Worm (Caenorhabditis elegans) whole organism, L4 larva: Measurements from ENCODE around the gene txt-18.

ENCODE experiments used
- D1046.2 ChIP-seq: fragments of 200-800 bp; sonication (Bioruptor generic); IDR thresholded peaks from 2 replicates; pipeline ENCODE4 v1.3.6; 2022; ENCODE audit warnings: missing genetic modification characterization, missing compliant biosample characterization
- F37D6.2 ChIP-seq: sonication (generic microtip); optimal IDR thresholded peaks from 2 replicates; lab custom pipeline; 2016; ENCODE audit warnings: mild to moderate bottlenecking, missing genetic modification characterization, missing compliant biosample characterization
- F44E2.7 ChIP-seq: fragments of 200-800 bp; sonication (Bioruptor generic); IDR thresholded peaks from 2 replicates; pipeline ENCODE4 v2.1.2; 2022; ENCODE audit warnings: missing genetic modification characterization, missing compliant biosample characterization
- Y75B8A.6 ChIP-seq: fragments of 200-800 bp; sonication (Bioruptor generic); IDR thresholded peaks from 2 replicates; pipeline ENCODE4 v1.3.6; 2022; ENCODE audit warnings: missing genetic modification reagents, missing genetic modification characterization, missing compliant biosample characterization
- ZK546.5 ChIP-seq, 2 experiments: sonication (generic microtip); optimal IDR thresholded peaks; 2 replicates each; lab custom pipeline; 2017; ENCODE audit warnings: missing biosample characterization in 2 of 2, missing genetic modification characterization in 2 of 2
- aly-2 ChIP-seq: sonication (generic microtip); optimal IDR thresholded peaks from 2 replicates; lab custom pipeline; 2018; ENCODE audit warnings: missing biosample characterization, missing genetic modification characterization
- attf-4 ChIP-seq: sonication (generic microtip); optimal IDR thresholded peaks from 3 replicates; lab custom pipeline; 2017; ENCODE audit warnings: missing biosample characterization, missing genetic modification characterization
- ceh-28 ChIP-seq: fragments of 150-350 bp; optimal IDR thresholded peaks from 2 replicates; lab custom pipeline; 2014; ENCODE audit warnings: missing biosample characterization, missing genetic modification reagents, missing genetic modification characterization
- ceh-32 ChIP-seq: sonication (generic microtip); optimal IDR thresholded peaks from 2 replicates; lab custom pipeline; 2016; ENCODE audit warnings: mild to moderate bottlenecking, missing genetic modification characterization, missing compliant biosample characterization; ENCODE audit not compliant: poor library complexity
- ceh-62 ChIP-seq: sonication (generic microtip); optimal IDR thresholded peaks from 2 replicates; lab custom pipeline; 2017; ENCODE audit warnings: missing biosample characterization, missing genetic modification characterization
- daf-12 ChIP-seq: fragments of 150-350 bp; optimal IDR thresholded peaks from 2 replicates; lab custom pipeline; 2014; ENCODE audit warnings: missing biosample characterization, missing genetic modification reagents, missing genetic modification characterization
- daf-19 ChIP-seq: fragments of 200-800 bp; sonication (Bioruptor generic); conservative IDR thresholded peaks from 2 replicates; pipeline ENCODE4 v1.3.6; 2022; ENCODE audit warnings: missing genetic modification characterization, missing compliant biosample characterization
- dmd-8 ChIP-seq: fragments of 200-800 bp; sonication (Bioruptor generic); IDR thresholded peaks from 2 replicates; pipeline ENCODE4 v1.3.6; 2022; ENCODE audit warnings: missing genetic modification characterization, missing compliant biosample characterization
- dmd-9 ChIP-seq: fragments of 200-800 bp; sonication (Bioruptor generic); IDR thresholded peaks from 2 replicates; pipeline ENCODE4 v1.3.6; 2022; ENCODE audit warnings: missing genetic modification reagents, missing genetic modification characterization, missing compliant biosample characterization
- dpl-1 ChIP-seq: fragments of 150-350 bp; optimal IDR thresholded peaks from 2 replicates; lab custom pipeline; 2014; ENCODE audit warnings: missing biosample characterization, missing genetic modification reagents, missing genetic modification characterization
- duxl-1 ChIP-seq: sonication (generic microtip); optimal IDR thresholded peaks from 2 replicates; lab custom pipeline; 2016; ENCODE audit warnings: mild to moderate bottlenecking, missing genetic modification characterization, moderate library complexity, missing compliant biosample characterization; ENCODE audit not compliant: poor library complexity
- dve-1 ChIP-seq: sonication (generic microtip); optimal IDR thresholded peaks from 2 replicates; lab custom pipeline; 2017; ENCODE audit warnings: antibody characterized with exemption, mild to moderate bottlenecking, missing genetic modification characterization, missing compliant biosample characterization; ENCODE audit not compliant: insufficient read depth
- egl-27 ChIP-seq: sonication (generic microtip); optimal IDR thresholded peaks from 3 replicates; lab custom pipeline; 2017; ENCODE audit warnings: missing biosample characterization, missing genetic modification reagents, missing genetic modification characterization
- fkh-10 ChIP-seq: fragments of 150-350 bp; optimal IDR thresholded peaks from 2 replicates; lab custom pipeline; 2014; ENCODE audit warnings: missing biosample characterization, missing genetic modification reagents, missing genetic modification characterization
- hlh-11 ChIP-seq: fragments of 200-800 bp; sonication (Bioruptor generic); optimal IDR thresholded peaks from 2 replicates; lab custom pipeline; 2018; ENCODE audit warnings: mild to moderate bottlenecking, missing genetic modification characterization, missing compliant biosample characterization
- hlh-30 ChIP-seq: sonication (generic microtip); optimal IDR thresholded peaks from 2 replicates; lab custom pipeline; 2017; ENCODE audit warnings: antibody characterized with exemption, mild to moderate bottlenecking, missing genetic modification characterization, missing compliant biosample characterization; ENCODE audit not compliant: insufficient read depth
- hmg-1.1 ChIP-seq: fragments of 200-800 bp; sonication (Bioruptor generic); IDR thresholded peaks from 2 replicates; pipeline ENCODE4 v1.3.6; 2022; ENCODE audit warnings: missing genetic modification reagents, missing genetic modification characterization, missing compliant biosample characterization
- lin-39 ChIP-seq: fragments of 150-350 bp; optimal IDR thresholded peaks from 2 replicates; lab custom pipeline; 2014; ENCODE audit warnings: missing biosample characterization, missing genetic modification reagents, missing genetic modification characterization
- madf-5 ChIP-seq, 2 experiments: fragments of 200-800 bp; sonication (Bioruptor generic); IDR thresholded peaks; 2 replicates each; pipeline ENCODE4 v1.3.6; 2022; ENCODE audit warnings: missing compliant biosample characterization in 2 of 2, missing genetic modification characterization in 2 of 2
- madf-9 ChIP-seq: fragments of 200-800 bp; sonication (Bioruptor generic); conservative IDR thresholded peaks from 2 replicates; pipeline ENCODE4 v1.3.6; 2022; ENCODE audit warnings: missing genetic modification reagents, missing genetic modification characterization, missing compliant biosample characterization
- mdl-1 ChIP-seq, 2 experiments: fragments of 150-350 bp in 1 of 2; sonication (generic microtip) in 1 of 2; optimal IDR thresholded peaks; 2 replicates each; lab custom pipeline; 2014 to 2017; ENCODE audit warnings: missing biosample characterization in 2 of 2, missing genetic modification characterization in 2 of 2
- mdt-29 ChIP-seq: fragments of 200-800 bp; sonication (Bioruptor generic); IDR thresholded peaks from 2 replicates; pipeline ENCODE4 v1.3.6; 2022; ENCODE audit warnings: missing genetic modification reagents, missing genetic modification characterization, missing compliant biosample characterization
- mes-2 ChIP-seq: sonication (generic microtip); optimal IDR thresholded peaks from 2 replicates; lab custom pipeline; 2016; ENCODE audit warnings: missing genotype, mild to moderate bottlenecking, missing genetic modification characterization, missing compliant biosample characterization; ENCODE audit not compliant: poor library complexity, severe bottlenecking
- mxl-2 ChIP-seq: fragments of 200-800 bp; sonication (Bioruptor generic); conservative IDR thresholded peaks from 2 replicates; pipeline ENCODE4 v1.3.6; 2022; ENCODE audit warnings: missing genetic modification reagents, missing genetic modification characterization, missing compliant biosample characterization
- nhr-10 ChIP-seq: fragments of 150-350 bp; optimal IDR thresholded peaks from 2 replicates; lab custom pipeline; 2014; ENCODE audit warnings: missing biosample characterization, missing genetic modification characterization
- nhr-102 ChIP-seq: sonication (generic microtip); optimal IDR thresholded peaks from 2 replicates; lab custom pipeline; 2016; ENCODE audit warnings: mild to moderate bottlenecking, missing genetic modification characterization, moderate library complexity, missing compliant biosample characterization
- nhr-25 ChIP-seq: sonication (generic microtip); optimal IDR thresholded peaks from 2 replicates; lab custom pipeline; 2017; ENCODE audit warnings: missing genetic modification characterization, mild to moderate bottlenecking, missing compliant biosample characterization, antibody characterized with exemption, moderate library complexity, borderline replicate concordance; ENCODE audit not compliant: insufficient read depth
- nhr-28 ChIP-seq: fragments of 150-350 bp; optimal IDR thresholded peaks from 2 replicates; lab custom pipeline; 2014; ENCODE audit warnings: missing biosample characterization, missing genetic modification characterization
- nhr-41 ChIP-seq: fragments of 200-800 bp; sonication (Bioruptor generic); IDR thresholded peaks from 2 replicates; pipeline ENCODE4 v1.3.6; 2022; ENCODE audit warnings: missing genetic modification reagents, missing genetic modification characterization, missing compliant biosample characterization
- nhr-42 ChIP-seq: fragments of 200-800 bp; sonication (Bioruptor generic); IDR thresholded peaks from 2 replicates; pipeline ENCODE4 v1.3.6; 2022; ENCODE audit warnings: missing genetic modification characterization, missing compliant biosample characterization
- nhr-48 ChIP-seq: sonication (generic microtip); optimal IDR thresholded peaks from 2 replicates; lab custom pipeline; 2016; ENCODE audit warnings: mild to moderate bottlenecking, missing genetic modification characterization, missing compliant biosample characterization
- nhr-6 ChIP-seq: fragments of 150-350 bp; optimal IDR thresholded peaks from 2 replicates; lab custom pipeline; 2014; ENCODE audit warnings: missing biosample characterization, missing genetic modification characterization
- nhr-77 ChIP-seq: fragments of 150-350 bp; optimal IDR thresholded peaks from 2 replicates; lab custom pipeline; 2014; ENCODE audit warnings: missing biosample characterization, missing genetic modification characterization
- pha-4 ChIP-seq, 2 experiments: fragments of 150-350 bp in 1 of 2; fragments of 200-800 bp in 1 of 2; sonication (Bioruptor generic) in 1 of 2; IDR thresholded peaks in 1 of 2; optimal IDR thresholded peaks in 1 of 2; 2 replicates each; pipeline versions ENCODE4 v1.3.6 to Lab custom; 2014 to 2022; ENCODE audit warnings: missing genetic modification characterization in 2 of 2, missing genetic modification reagents in 2 of 2, missing biosample characterization in 1 of 2, missing compliant biosample characterization in 1 of 2
- rbr-2 ChIP-seq: sonication (generic microtip); optimal IDR thresholded peaks from 2 replicates; lab custom pipeline; 2016; ENCODE audit warnings: missing genotype, missing genetic modification characterization, missing compliant biosample characterization
- sdz-12 ChIP-seq: fragments of 200-800 bp; sonication (Bioruptor generic); optimal IDR thresholded peaks from 2 replicates; lab custom pipeline; 2018; ENCODE audit warnings: mild to moderate bottlenecking, missing genetic modification characterization, missing compliant biosample characterization
- set-16 ChIP-seq: fragments of 200-800 bp; sonication (Bioruptor generic); IDR thresholded peaks from 2 replicates; pipeline ENCODE4 v1.3.6; 2022; ENCODE audit warnings: missing genetic modification reagents, missing genetic modification characterization, missing compliant biosample characterization
- skn-1 ChIP-seq: fragments of 150-350 bp; optimal IDR thresholded peaks from 2 replicates; lab custom pipeline; 2014; ENCODE audit warnings: missing biosample characterization, missing genetic modification characterization
- snpc-4 ChIP-seq: fragments of 150-350 bp; optimal IDR thresholded peaks from 2 replicates; lab custom pipeline; 2014; ENCODE audit warnings: missing biosample characterization, missing genetic modification characterization
- tag-97 ChIP-seq: fragments of 200-800 bp; sonication (Bioruptor generic); IDR thresholded peaks from 2 replicates; pipeline ENCODE4 v1.3.6; 2022; ENCODE audit warnings: missing genetic modification characterization, missing compliant biosample characterization
- unc-130 ChIP-seq: sonication (generic microtip); optimal IDR thresholded peaks from 2 replicates; lab custom pipeline; 2016; ENCODE audit warnings: missing genetic modification reagents, missing genetic modification characterization, missing compliant biosample characterization
- zfp-3 ChIP-seq: fragments of 200-800 bp; sonication (Bioruptor generic); conservative IDR thresholded peaks from 2 replicates; pipeline ENCODE4 v1.3.6; 2022; ENCODE audit warnings: missing genetic modification reagents, missing genetic modification characterization, missing compliant biosample characterization
- ztf-7 ChIP-seq: fragments of 150-350 bp; optimal IDR thresholded peaks from 2 replicates; lab custom pipeline; 2014; ENCODE audit warnings: missing biosample characterization, missing genetic modification characterization

Gene txt-18

ce11 chrII:6347341-6348118, 3.7 kb downstream of the txt-18 start, which contains the start of gene lgg-1 (continued):
- TF ChIP-seq mxl-2 (no peak), set-16 (no peak), nhr-25 (tag; lab: Kevin White, UChicago) (no peak), sdz-12 (peak; percentile 77), nhr-6 (tag; lab: Kevin White, UChicago) (peak; percentile 48), mdl-1 (tag; optimal IDR thresholded peaks at IDR 0.05; lab: Kevin White, UChicago) (peak; percentile 50 to 61), dve-1 (tag; lab: Kevin White, UChicago) (peak; percentile 45), snpc-4 (tag; lab: Kevin White, UChicago) (no peak), daf-12 (tag; lab: Kevin White, UChicago) (no peak), rbr-2 (tag; lab: Kevin White, UChicago) (peak; percentile 34), daf-19 (GFP tag; lab: Robert Waterston, UW) (peak; percentile 65; the same call in 1 of the 2 replicates), F37D6.2 (tag; lab: Kevin White, UChicago) (peak; percentile 36), duxl-1 (tag; lab: Kevin White, UChicago) (peak; percentile 5), zfp-3 (GFP tag; lab: Robert Waterston, UW) (peak; percentile 89), nhr-42 (GFP tag; lab: Robert Waterston, UW) (no peak), nhr-28 (tag; lab: Kevin White, UChicago) (peak; percentile 31), hlh-11 (peak; percentile 71), nhr-10 (tag; lab: Kevin White, UChicago) (peak; percentile 63), mdt-29 (0 out of 2 replicates have a peak, but pooled peaks have one; percentile 7), dmd-9 (GFP tag; lab: Robert Waterston, UW) (no peak), tag-97 (GFP tag; lab: Robert Waterston, UW) (no peak), attf-4 (tag; lab: Kevin White, UChicago) (no peak), madf-9 (GFP tag; lab: Robert Waterston, UW) (peak; percentile 2; the same call in 1 of the 2 replicates), madf-5 (GFP tag; IDR thresholded peaks at IDR 0.05; lab: Robert Waterston, UW) (0 out of 4 replicates have a peak, but pooled peaks of 1 of the 2 experiments have one; percentile 3), nhr-102 (tag; lab: Kevin White, UChicago) (peak; percentile 12), pha-4 (GFP tag; IDR thresholded peaks at IDR 0.05; lab: Robert Waterston, UW) (peak; percentile 67; the same call in 1 of the 2 replicates), pha-4 (tag; optimal IDR thresholded peaks at IDR 0.05; lab: Kevin White, UChicago) (no peak), ztf-7 (tag; lab: Kevin White, UChicago) (no peak), ceh-28 (tag; lab: Kevin White, UChicago) (peak; percentile 82), ceh-32 (tag; lab: Kevin White, UChicago) (no peak), unc-130 (no peak), nhr-41 (no peak), Y75B8A.6 (GFP tag; lab: Robert Waterston, UW) (peak; percentile 53; the same call in 1 of the 2 replicates), ceh-62 (tag; lab: Kevin White, UChicago) (no peak), skn-1 (tag; lab: Kevin White, UChicago) (no peak), nhr-48 (tag; lab: Kevin White, UChicago) (no peak), dmd-8 (0 out of 2 replicates have a peak, but pooled peaks have one; percentile 12), D1046.2 (GFP tag; lab: Robert Waterston, UW) (no peak), hmg-1.1 (GFP tag; lab: Robert Waterston, UW) (peak; percentile 59; the same call in 1 of the 2 replicates), aly-2 (tag; lab: Kevin White, UChicago) (no peak), mes-2 (tag; lab: Kevin White, UChicago) (peak; percentile 41), fkh-10 (GFP tag; lab: Kevin White, UChicago) (peak; percentile 43), ZK546.5 (tag; optimal IDR thresholded peaks at IDR 0.05; lab: Kevin White, UChicago) (peak in 1 of 2 experiments; percentile 54), F44E2.7 (GFP tag; lab: Robert Waterston, UW) (no peak), hlh-30 (tag; lab: Kevin White, UChicago) (peak; percentile 84), lin-39 (no peak), nhr-77 (tag; lab: Kevin White, UChicago) (peak; percentile 33), egl-27 (tag; lab: Kevin White, UChicago) (no peak), dpl-1 (peak; percentile 23)
